Fruit fly (Drosophila melanogaster) whole organism, embryonic: ENCODE measurements around the gene ry.

Experiments used
- CG10267 ChIP-seq: fragments of 200-800 bp; sonication (Bioruptor generic); optimal IDR thresholded peaks from 2 replicates; lab custom pipeline; 2018; ENCODE audit warnings: missing biosample characterization, mild to moderate bottlenecking, missing genetic modification characterization, moderate library complexity
- CG12236 ChIP-seq: fragments of 200-800 bp; sonication (Bioruptor generic); optimal IDR thresholded peaks from 2 replicates; lab custom pipeline; 2016; ENCODE audit warnings: missing biosample characterization, missing genetic modification characterization
- CG12299 ChIP-seq: fragments of 200-800 bp; sonication (Bioruptor generic); optimal IDR thresholded peaks from 2 replicates; lab custom pipeline; 2018; ENCODE audit warnings: missing biosample characterization, mild to moderate bottlenecking, missing genetic modification characterization
- CG1233 ChIP-seq: fragments of 200-800 bp; sonication (Bioruptor generic); optimal IDR thresholded peaks from 4 replicates; lab custom pipeline; 2018; ENCODE audit warnings: missing biosample characterization, mild to moderate bottlenecking, missing genetic modification characterization
- CG14014 ChIP-seq: fragments of 200-800 bp; sonication (Bioruptor generic); IDR thresholded peaks from 2 replicates; pipeline ENCODE4 v1.3.6; 2022; ENCODE audit warnings: missing biosample characterization, missing genetic modification characterization
- CG1603 ChIP-seq: fragments of 200-800 bp; sonication (Bioruptor generic); optimal IDR thresholded peaks from 2 replicates; lab custom pipeline; 2019; ENCODE audit warnings: missing biosample characterization, mild to moderate bottlenecking, missing genetic modification characterization, moderate library complexity
- CG17328 ChIP-seq: fragments of 200-800 bp; sonication (Bioruptor generic); IDR thresholded peaks from 2 replicates; pipeline ENCODE4 v1.3.6; 2022; ENCODE audit warnings: missing biosample characterization, missing genetic modification characterization
- CG17912 ChIP-seq: fragments of 200-800 bp; sonication (Bioruptor generic); optimal IDR thresholded peaks from 2 replicates; lab custom pipeline; 2018; ENCODE audit warnings: missing biosample characterization, mild to moderate bottlenecking, missing genetic modification characterization
- CG18599 ChIP-seq: fragments of 200-800 bp; sonication (Bioruptor generic); optimal IDR thresholded peaks from 3 replicates; lab custom pipeline; 2017; ENCODE audit warnings: missing biosample characterization, missing genetic modification characterization, mild to moderate bottlenecking, moderate library complexity, missing genetic modification reagents
- CG18619 ChIP-seq: fragments of 200-800 bp; sonication (Bioruptor generic); optimal IDR thresholded peaks from 3 replicates; lab custom pipeline; 2017; ENCODE audit warnings: missing biosample characterization, mild to moderate bottlenecking, missing genetic modification characterization
- CG31388 ChIP-seq: fragments of 200-800 bp; sonication (Bioruptor generic); optimal IDR thresholded peaks from 2 replicates; lab custom pipeline; 2016; ENCODE audit warnings: missing biosample characterization, missing genetic modification characterization
- CG34224 ChIP-seq: fragments of 200-800 bp; sonication (Bioruptor generic); IDR thresholded peaks from 3 replicates; pipeline ENCODE4 v1.3.6; 2022; ENCODE audit warnings: missing biosample characterization, missing genetic modification characterization; ENCODE audit not compliant: partially characterized antibody
- CG4282 ChIP-seq: fragments of 200-800 bp; sonication (Bioruptor generic); optimal IDR thresholded peaks from 2 replicates; lab custom pipeline; 2016; ENCODE audit warnings: missing biosample characterization, missing genetic modification characterization
- CG4707 ChIP-seq: fragments of 200-800 bp; sonication (Bioruptor generic); optimal IDR thresholded peaks from 2 replicates; lab custom pipeline; 2018; ENCODE audit warnings: missing biosample characterization, mild to moderate bottlenecking, missing genetic modification characterization, moderate library complexity
- CG6813 ChIP-seq: fragments of 200-800 bp; sonication (Bioruptor generic); optimal IDR thresholded peaks from 2 replicates; lab custom pipeline; 2017; ENCODE audit warnings: missing biosample characterization, missing genetic modification characterization, mild to moderate bottlenecking, moderate library complexity, missing genetic modification reagents
- CG7271 ChIP-seq: fragments of 200-800 bp; sonication (Bioruptor generic); optimal IDR thresholded peaks from 2 replicates; lab custom pipeline; 2018; ENCODE audit warnings: missing biosample characterization, mild to moderate bottlenecking, missing genetic modification characterization, moderate library complexity
- CG7357 ChIP-seq: fragments of 200-800 bp; sonication (Bioruptor generic); IDR thresholded peaks from 3 replicates; pipeline ENCODE4 v1.3.6; 2022; ENCODE audit warnings: missing biosample characterization, missing genetic modification characterization
- CG7963 ChIP-seq: fragments of 200-800 bp; sonication (Bioruptor generic); IDR thresholded peaks from 3 replicates; pipeline ENCODE4 v1.3.6; 2022; ENCODE audit warnings: missing biosample characterization, missing genetic modification characterization; ENCODE audit not compliant: partially characterized antibody
- CG7987 ChIP-seq: fragments of 200-800 bp; sonication (Bioruptor generic); optimal IDR thresholded peaks from 2 replicates; lab custom pipeline; 2018; ENCODE audit warnings: missing biosample characterization, mild to moderate bottlenecking, missing genetic modification characterization, moderate library complexity
- CG8359 ChIP-seq: fragments of 200-800 bp; sonication (Bioruptor generic); optimal IDR thresholded peaks from 2 replicates; lab custom pipeline; 2017; ENCODE audit warnings: missing biosample characterization, mild to moderate bottlenecking, missing genetic modification characterization, borderline replicate concordance
- CG9609 ChIP-seq: fragments of 200-800 bp; sonication (Bioruptor generic); optimal IDR thresholded peaks from 3 replicates; lab custom pipeline; 2016; ENCODE audit warnings: missing biosample characterization, missing genetic modification characterization
- CG9876 ChIP-seq: fragments of 200-800 bp; sonication (Bioruptor generic); optimal IDR thresholded peaks from 2 replicates; lab custom pipeline; 2016; ENCODE audit warnings: missing biosample characterization, missing genetic modification characterization
- D19B ChIP-seq: fragments of 200-800 bp; sonication (Bioruptor generic); optimal IDR thresholded peaks from 2 replicates; lab custom pipeline; 2017; ENCODE audit warnings: missing biosample characterization, mild to moderate bottlenecking, missing genetic modification characterization
- Dek ChIP-seq: fragments of 200-800 bp; sonication (Bioruptor generic); optimal IDR thresholded peaks from 3 replicates; lab custom pipeline; 2019; ENCODE audit warnings: missing biosample characterization, mild to moderate bottlenecking, missing genetic modification characterization, moderate library complexity
- ERR ChIP-seq: fragments of 200-800 bp; sonication (Bioruptor generic); optimal IDR thresholded peaks from 2 replicates; lab custom pipeline; 2016; ENCODE audit warnings: missing biosample characterization, missing genetic modification characterization
- Elba2 ChIP-seq: fragments of 200-800 bp; sonication (Bioruptor generic); optimal IDR thresholded peaks from 3 replicates; lab custom pipeline; 2016; ENCODE audit warnings: missing biosample characterization, missing genetic modification characterization
- Hr3 ChIP-seq: fragments of 200-800 bp; sonication (Bioruptor generic); optimal IDR thresholded peaks from 3 replicates; lab custom pipeline; 2016; ENCODE audit warnings: missing biosample characterization, missing genetic modification characterization
- Hr78 ChIP-seq, 2 experiments: fragments of 200-800 bp in 1 of 2; fragments of >200 bp in 1 of 2; sonication (Bioruptor generic) in 1 of 2; optimal IDR thresholded peaks; 2 replicates each; lab custom pipeline; 2017 to 2019; ENCODE audit warnings: missing biosample characterization in 2 of 2, missing genetic modification characterization in 2 of 2, mild to moderate bottlenecking in 1 of 2, moderate library complexity in 1 of 2
- Jarid2 ChIP-seq: fragments of 200-800 bp; sonication (Bioruptor generic); optimal IDR thresholded peaks from 3 replicates; lab custom pipeline; 2017; ENCODE audit warnings: mild to moderate bottlenecking, missing biosample characterization, missing genetic modification reagents, missing genetic modification characterization
- MESR4 ChIP-seq: fragments of 200-800 bp; sonication (Bioruptor generic); optimal IDR thresholded peaks from 2 replicates; lab custom pipeline; 2018; ENCODE audit warnings: missing biosample characterization, mild to moderate bottlenecking, missing genetic modification characterization, moderate library complexity
- Pdp1 ChIP-seq, 2 experiments: fragments of 200-800 bp; sonication (Bioruptor generic); optimal IDR thresholded peaks; 3 replicates each; lab custom pipeline; 2016; ENCODE audit warnings: missing biosample characterization in 2 of 2, missing genetic modification characterization in 2 of 2, mild to moderate bottlenecking in 1 of 2, moderate library complexity in 1 of 2
- bbx ChIP-seq: fragments of 200-800 bp; sonication (Bioruptor generic); IDR thresholded peaks from 2 replicates; pipeline ENCODE4 v1.3.6; 2022; ENCODE audit warnings: missing biosample characterization, missing genetic modification characterization; ENCODE audit not compliant: partially characterized antibody
- bsh ChIP-seq, 2 experiments: fragments of 200-800 bp; sonication (Bioruptor generic); optimal IDR thresholded peaks; 2 replicates each; lab custom pipeline; 2017 to 2018; ENCODE audit warnings: mild to moderate bottlenecking in 2 of 2, missing biosample characterization in 2 of 2, missing genetic modification characterization in 2 of 2, moderate library complexity in 1 of 2
- cas ChIP-seq: fragments of 200-800 bp; sonication (Bioruptor generic); IDR thresholded peaks from 2 replicates; pipeline ENCODE4 v1.3.6; 2022; ENCODE audit warnings: missing biosample characterization, missing genetic modification characterization
- cg ChIP-seq: fragments of 200-800 bp; sonication (Bioruptor generic); optimal IDR thresholded peaks from 3 replicates; lab custom pipeline; 2019; ENCODE audit warnings: missing biosample characterization, mild to moderate bottlenecking, missing genetic modification characterization, moderate library complexity
- chm ChIP-seq: fragments of 200-800 bp; sonication (Bioruptor generic); IDR thresholded peaks from 2 replicates; pipeline ENCODE4 v1.3.6; 2022; ENCODE audit warnings: missing biosample characterization, missing genetic modification characterization
- chn ChIP-seq: fragments of 200-800 bp; sonication (Bioruptor generic); optimal IDR thresholded peaks from 2 replicates; lab custom pipeline; 2016; ENCODE audit warnings: missing biosample characterization, missing genetic modification characterization
- mam ChIP-seq: fragments of 200-800 bp; sonication (Bioruptor generic); optimal IDR thresholded peaks from 3 replicates; lab custom pipeline; 2016; ENCODE audit warnings: missing biosample characterization, missing genetic modification characterization
- mirr ChIP-seq: fragments of 200-800 bp; sonication (Bioruptor generic); optimal IDR thresholded peaks from 3 replicates; lab custom pipeline; 2018; ENCODE audit warnings: missing biosample characterization, mild to moderate bottlenecking, missing genetic modification characterization
- slp2 ChIP-seq: fragments of 200-800 bp; sonication (Bioruptor generic); optimal IDR thresholded peaks from 2 replicates; lab custom pipeline; 2016; ENCODE audit warnings: missing biosample characterization, missing genetic modification characterization
- so ChIP-seq: fragments of 200-800 bp; sonication (Bioruptor generic); IDR thresholded peaks from 3 replicates; pipeline ENCODE4 v1.3.6; 2022; ENCODE audit warnings: missing biosample characterization, missing genetic modification characterization
- sug ChIP-seq: fragments of 200-800 bp; optimal IDR thresholded peaks from 2 replicates; lab custom pipeline; 2019; ENCODE audit warnings: missing biosample characterization, mild to moderate bottlenecking, missing genetic modification characterization, moderate library complexity
- tap ChIP-seq: fragments of 200-800 bp; optimal IDR thresholded peaks from 3 replicates; lab custom pipeline; 2019; ENCODE audit warnings: missing biosample characterization, mild to moderate bottlenecking, missing genetic modification characterization, moderate library complexity
- tll ChIP-seq, 2 experiments: fragments of 200-800 bp in 1 of 2; fragments of >200 bp in 1 of 2; sonication (Bioruptor generic) in 1 of 2; optimal IDR thresholded peaks; 2 replicates each; lab custom pipeline; 2017 to 2019; ENCODE audit warnings: missing biosample characterization in 2 of 2, missing genetic modification characterization in 2 of 2, mild to moderate bottlenecking in 1 of 2, moderate library complexity in 1 of 2
- tup ChIP-seq: fragments of 200-800 bp; sonication (Bioruptor generic); optimal IDR thresholded peaks from 2 replicates; lab custom pipeline; 2016; ENCODE audit warnings: missing biosample characterization, mild to moderate bottlenecking, missing genetic modification characterization, moderate library complexity
- twi ChIP-seq: fragments of 200-800 bp; optimal IDR thresholded peaks from 2 replicates; lab custom pipeline; 2019; ENCODE audit warnings: missing biosample characterization, mild to moderate bottlenecking, missing genetic modification characterization, moderate library complexity
- zen ChIP-seq: fragments of 200-800 bp; sonication (Bioruptor generic); optimal IDR thresholded peaks from 3 replicates; lab custom pipeline; 2018; ENCODE audit warnings: missing biosample characterization, mild to moderate bottlenecking, missing genetic modification characterization, moderate library complexity
- zfh2 ChIP-seq: fragments of 200-800 bp; sonication (Bioruptor generic); optimal IDR thresholded peaks from 2 replicates; lab custom pipeline; 2016; ENCODE audit warnings: missing biosample characterization, missing genetic modification characterization

The ry gene

dm6 chr3R:13012351-13012750 lies 20.0 kb upstream of the ry start (continued):
- no peak for TF ChIP-seq CG10267 (tag; lab: Kevin White, UChicago)
- peak; percentile 49 for TF ChIP-seq CG9609
- peak in 1 of 2 experiments; percentile 55 for TF ChIP-seq tll (GFP tag; optimal IDR thresholded peaks at IDR 0.05; lab: Kevin White, UChicago)
- no peak for TF ChIP-seq CG7271 (tag; lab: Kevin White, UChicago)
- TF ChIP-seq Dek (tag; lab: Kevin White, UChicago), result peak; percentile 0
- TF ChIP-seq CG8359 (GFP tag; lab: Kevin White, UChicago), result no peak
- peak; percentile 64 for TF ChIP-seq CG7987 (GFP tag; lab: Kevin White, UChicago)
- TF ChIP-seq Jarid2 (GFP tag; lab: Kevin White, UChicago), result peak; percentile 24
- 0 out of 2 replicates have a peak, but pooled peaks have one; percentile 41 for TF ChIP-seq CG14014 (GFP tag; lab: Robert Waterston, UW)
- TF ChIP-seq bbx (GFP tag; lab: Robert Waterston, UW), result 0 out of 2 replicates have a peak, but pooled peaks have one; percentile 17
- TF ChIP-seq CG17912 (GFP tag; lab: Kevin White, UChicago), result no peak
- peak in 1 of 2 experiments; percentile 45 for TF ChIP-seq bsh (GFP tag; optimal IDR thresholded peaks at IDR 0.05; lab: Kevin White, UChicago)
- peak; percentile 77 for TF ChIP-seq cg
- peak; percentile 66 for TF ChIP-seq CG1233
- peak; percentile 72 for TF ChIP-seq chn (GFP tag; lab: Kevin White, UChicago)
- no peak for TF ChIP-seq D19B (GFP tag; lab: Kevin White, UChicago)
- peak; percentile 32 for TF ChIP-seq MESR4 (GFP tag; lab: Kevin White, UChicago)
- peak; percentile 64 for TF ChIP-seq mam (GFP tag; lab: Kevin White, UChicago)
- TF ChIP-seq chm (GFP tag; lab: Robert Waterston, UW), result peak; percentile 78
- peak; percentile 66 for TF ChIP-seq CG18619 (GFP tag; lab: Kevin White, UChicago)
- TF ChIP-seq so (GFP tag; lab: Robert Waterston, UW), result 0 out of 3 replicates have a peak, but pooled peaks have one; percentile 47
- TF ChIP-seq CG6813, result peak; percentile 46
- TF ChIP-seq tap, result no peak
- TF ChIP-seq Hr78 (GFP tag; optimal IDR thresholded peaks at IDR 0.05; lab: Kevin White, UChicago), result peak in 1 of 2 experiments; percentile 11
- TF ChIP-seq CG31388 (GFP tag; lab: Kevin White, UChicago), result no peak
- TF ChIP-seq CG4282 (GFP tag; lab: Kevin White, UChicago), result peak; percentile 51
- peak; percentile 57 for TF ChIP-seq CG12299 (tag; lab: Kevin White, UChicago)
- peak; percentile 18 for TF ChIP-seq twi (tag; lab: Kevin White, UChicago)
- no peak for TF ChIP-seq Elba2 (GFP tag; lab: Kevin White, UChicago)
- peak; percentile 46 for TF ChIP-seq Hr3 (GFP tag; lab: Kevin White, UChicago)
- TF ChIP-seq tup (GFP tag; lab: Kevin White, UChicago), result peak; percentile 22
- TF ChIP-seq CG7357 (GFP tag; lab: Robert Waterston, UW), result 0 out of 3 replicates have a peak, but pooled peaks have one; percentile 29
- peak; percentile 1 for TF ChIP-seq sug (tag; lab: Kevin White, UChicago)
- peak; percentile 53 for TF ChIP-seq slp2 (GFP tag; lab: Kevin White, UChicago)
- TF ChIP-seq zfh2 (GFP tag; lab: Kevin White, UChicago), result peak; percentile 78
- TF ChIP-seq CG7963 (GFP tag; lab: Robert Waterston, UW), result no peak
- TF ChIP-seq CG34224 (GFP tag; lab: Robert Waterston, UW), result no peak
- peak; percentile 43 for TF ChIP-seq CG4707 (GFP tag; lab: Kevin White, UChicago)
- TF ChIP-seq CG12236 (GFP tag; lab: Kevin White, UChicago), result no peak
- peak; percentile 58 for TF ChIP-seq ERR (GFP tag; lab: Kevin White, UChicago)
- TF ChIP-seq cas (GFP tag; lab: Robert Waterston, UW), result no peak
- peak; percentile 73 for TF ChIP-seq CG18599 (GFP tag; lab: Kevin White, UChicago)
- TF ChIP-seq Pdp1 (GFP tag; optimal IDR thresholded peaks at IDR 0.05; lab: Kevin White, UChicago), result peak; percentile 51 to 79
- TF ChIP-seq CG1603 (tag; lab: Kevin White, UChicago), result peak; percentile 72
- TF ChIP-seq CG9876 (GFP tag; lab: Kevin White, UChicago), result peak; percentile 32
- peak; percentile 43 for TF ChIP-seq zen (tag; lab: Kevin White, UChicago)
- peak; percentile 3 for TF ChIP-seq mirr (GFP tag; lab: Kevin White, UChicago)
- TF ChIP-seq CG17328 (GFP tag; lab: Robert Waterston, UW), result peak; percentile 63
